Fruit fly (Drosophila melanogaster): ENCODE results near the gene Jon99Cii.

The Jon99Cii gene

DNA sequence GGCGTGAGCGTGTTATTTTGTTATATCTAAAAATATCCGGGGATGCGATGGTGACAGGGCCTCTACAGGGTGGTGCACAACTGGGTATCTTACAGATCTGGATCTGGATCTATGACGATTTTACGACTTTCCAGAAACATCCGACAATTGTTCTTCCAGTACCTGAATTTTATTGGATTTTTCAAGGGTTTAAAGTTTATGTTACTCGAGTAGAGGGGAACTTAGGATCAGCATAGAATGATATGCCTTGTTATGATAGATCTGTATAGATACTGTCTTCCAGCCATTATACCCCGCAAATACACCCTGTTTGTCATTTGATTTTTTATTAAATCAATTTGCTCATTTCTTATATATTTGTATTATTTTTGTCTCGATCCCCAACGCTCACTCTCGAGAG is 30.0 kb downstream of the Jon99Cii start (continued):
- no peak for TF ChIP-seq mld (GFP tag; IDR thresholded peaks at IDR 0.05; ENCODE audit: partially characterized antibody)
- TF ChIP-seq MBD-R2 (GFP tag; IDR thresholded peaks at IDR 0.05): peak; percentile 27; the same call in 1 of the 2 replicates
- TF ChIP-seq seq (GFP tag; IDR thresholded peaks at IDR 0.05): peak; percentile 57; the same call in 1 of the 2 replicates
- TF ChIP-seq gfzf (GFP tag; optimal IDR thresholded peaks at IDR 0.05): no peak
- TF ChIP-seq CG13296 (GFP tag; optimal IDR thresholded peaks at IDR 0.05): peak; percentile 66
- TF ChIP-seq CG30431 (GFP tag; optimal IDR thresholded peaks at IDR 0.05): peak; percentile 3
- no peak for TF ChIP-seq CG6854 (GFP tag; optimal IDR thresholded peaks at IDR 0.05)
- TF ChIP-seq ham (GFP tag; IDR thresholded peaks at IDR 0.05): 0 out of 2 replicates have a peak, but pooled peaks have one; percentile 32
- no peak for TF ChIP-seq Poxn (GFP tag; IDR thresholded peaks at IDR 0.05)
- TF ChIP-seq CG6765 (GFP tag; optimal IDR thresholded peaks at IDR 0.05): peak; percentile 54
- peak; percentile 79 for TF ChIP-seq grau (tag; optimal IDR thresholded peaks at IDR 0.05)
- peak; percentile 19 for TF ChIP-seq CG4854 (GFP tag; optimal IDR thresholded peaks at IDR 0.05)
- peak; percentile 67 for TF ChIP-seq tgo (GFP tag; IDR thresholded peaks at IDR 0.05)
- TF ChIP-seq maf-S (GFP tag; optimal IDR thresholded peaks at IDR 0.05): peak; percentile 18
- peak; percentile 4 for TF ChIP-seq Side (GFP tag; optimal IDR thresholded peaks at IDR 0.05)
- TF ChIP-seq CG3847 (GFP tag; IDR thresholded peaks at IDR 0.05): peak; percentile 67
- TF ChIP-seq bbx (GFP tag; IDR thresholded peaks at IDR 0.05; ENCODE audit: partially characterized antibody): no peak
- peak; percentile 34 for TF ChIP-seq pum (GFP tag; optimal IDR thresholded peaks at IDR 0.05)
- peak; percentile 14 for TF ChIP-seq CG16863 (GFP tag; optimal IDR thresholded peaks at IDR 0.05)
- no peak for TF ChIP-seq CG17612 (GFP tag; IDR thresholded peaks at IDR 0.05)
- no peak for TF ChIP-seq yki (optimal IDR thresholded peaks at IDR 0.05)
- peak; percentile 80 for TF ChIP-seq CG15269 (tag; optimal IDR thresholded peaks at IDR 0.05)
- peak; percentile 43 for TF ChIP-seq CG15011 (GFP tag; optimal IDR thresholded peaks at IDR 0.05)
- no peak for TF ChIP-seq dan (GFP tag; IDR thresholded peaks at IDR 0.05)
- TF ChIP-seq CG7271 (tag; optimal IDR thresholded peaks at IDR 0.05): no peak
- TF ChIP-seq Sox100B (GFP tag; optimal IDR thresholded peaks at IDR 0.05): peak; percentile 61
- TF ChIP-seq luna (GFP tag; optimal IDR thresholded peaks at IDR 0.05): no peak
- no peak for TF ChIP-seq CG4617 (GFP tag; optimal IDR thresholded peaks at IDR 0.05; ENCODE audit: borderline replicate concordance)
- TF ChIP-seq CG12769 (tag; optimal IDR thresholded peaks at IDR 0.05): no peak
- no peak for TF ChIP-seq dmrt11E (tag; optimal IDR thresholded peaks at IDR 0.05)
- peak; percentile 19 for TF ChIP-seq Bdp1 (GFP tag; optimal IDR thresholded peaks at IDR 0.05)
- peak; percentile 58 for TF ChIP-seq Fer3 (tag; optimal IDR thresholded peaks at IDR 0.05)
- peak; percentile 80 for TF ChIP-seq Ets65A (GFP tag)
- no peak for TF ChIP-seq ro (GFP tag; IDR thresholded peaks at IDR 0.05)
- no peak for TF ChIP-seq CG18476 (GFP tag; optimal IDR thresholded peaks at IDR 0.05)
- peak; percentile 66 for TF ChIP-seq sug (tag; optimal IDR thresholded peaks at IDR 0.05)
- TF ChIP-seq CG2889 (GFP tag; IDR thresholded peaks at IDR 0.05): 0 out of 3 replicates have a peak, but pooled peaks have one; percentile 40
- TF ChIP-seq CG13123 (GFP tag; optimal IDR thresholded peaks at IDR 0.05): no peak
- TF ChIP-seq h (optimal IDR thresholded peaks at IDR 0.05): no peak
- no peak for TF ChIP-seq insv (GFP tag; optimal IDR thresholded peaks at IDR 0.05)
- no peak for TF ChIP-seq CG30020 (tag; optimal IDR thresholded peaks at IDR 0.05)
- peak; percentile 44; the same call in 1 of the 2 replicates for TF ChIP-seq E2f1 (GFP tag; IDR thresholded peaks at IDR 0.05)
- TF ChIP-seq MESR4 (GFP tag; optimal IDR thresholded peaks at IDR 0.05): no peak
- TF ChIP-seq CG17568 (GFP tag; optimal IDR thresholded peaks at IDR 0.05): peak; percentile 35
- peak; percentile 67 for TF ChIP-seq HLH3B (GFP tag; IDR thresholded peaks at IDR 0.05)
- no peak for TF ChIP-seq CG12236 (GFP tag; optimal IDR thresholded peaks at IDR 0.05)
- peak; percentile 72 for TF ChIP-seq CG9932 (GFP tag; IDR thresholded peaks at IDR 0.05)
- no peak for TF ChIP-seq HmgD (GFP tag; optimal IDR thresholded peaks at IDR 0.05)
- peak; percentile 51; the same call in 1 of the 2 replicates for TF ChIP-seq vvl (GFP tag; IDR thresholded peaks at IDR 0.05)
- TF ChIP-seq CG11085 (GFP tag; IDR thresholded peaks at IDR 0.05): no peak
- peak; percentile 63; the same call in 1 of the 2 replicates for TF ChIP-seq CG14014 (GFP tag; IDR thresholded peaks at IDR 0.05)
- no peak for TF ChIP-seq Mes4 (GFP tag; optimal IDR thresholded peaks at IDR 0.05)
- TF ChIP-seq Doc2 (GFP tag; IDR thresholded peaks at IDR 0.05): no peak
